Fruit fly (Drosophila melanogaster) whole organism, embryonic: ENCODE results near the gene Nca.

Experiments used
- BEAF-32 ChIP-seq: fragments of 200-800 bp; sonication (Bioruptor generic); optimal IDR thresholded peaks from 3 replicates; lab custom pipeline; 2017; ENCODE audit warnings: missing biosample characterization, missing genetic modification characterization, mild to moderate bottlenecking, moderate library complexity, missing genetic modification reagents
- Bteb2 ChIP-seq: fragments of 200-800 bp; sonication (Bioruptor generic); optimal IDR thresholded peaks from 2 replicates; lab custom pipeline; 2016; ENCODE audit warnings: missing biosample characterization, missing genetic modification characterization
- CG11456 ChIP-seq: fragments of 200-800 bp; sonication (Bioruptor generic); IDR thresholded peaks from 3 replicates; pipeline ENCODE4 v1.3.6; 2022; ENCODE audit warnings: missing biosample characterization, missing genetic modification characterization
- CG13296 ChIP-seq: fragments of 200-800 bp; sonication (Bioruptor generic); optimal IDR thresholded peaks from 3 replicates; lab custom pipeline; 2018; ENCODE audit warnings: missing biosample characterization, mild to moderate bottlenecking, missing genetic modification characterization
- CG14667 ChIP-seq: fragments of 200-800 bp; sonication (Bioruptor generic); IDR thresholded peaks from 2 replicates; pipeline ENCODE4 v1.3.6; 2022; ENCODE audit warnings: missing biosample characterization, missing genetic modification characterization
- CG14710 ChIP-seq: fragments of 200-800 bp; sonication (Bioruptor generic); optimal IDR thresholded peaks from 3 replicates; lab custom pipeline; 2019; ENCODE audit warnings: missing biosample characterization, mild to moderate bottlenecking, missing genetic modification characterization, moderate library complexity
- CG16813 ChIP-seq: fragments of 200-800 bp; sonication (Bioruptor generic); IDR thresholded peaks from 3 replicates; pipeline ENCODE4 v1.3.6; 2022; ENCODE audit warnings: missing biosample characterization, missing genetic modification characterization; ENCODE audit not compliant: partially characterized antibody
- CG1792 ChIP-seq: fragments of 200-800 bp; sonication (Bioruptor generic); optimal IDR thresholded peaks from 2 replicates; lab custom pipeline; 2016; ENCODE audit warnings: missing biosample characterization, missing genetic modification characterization
- CG3281 ChIP-seq: fragments of 200-800 bp; sonication (Bioruptor generic); optimal IDR thresholded peaks from 3 replicates; lab custom pipeline; 2017; ENCODE audit warnings: missing biosample characterization, mild to moderate bottlenecking, missing genetic modification characterization
- CG3726 ChIP-seq: fragments of 200-800 bp; sonication (Bioruptor generic); IDR thresholded peaks from 3 replicates; pipeline ENCODE4, ENCODE4 v1.3.6; 2022; ENCODE audit warnings: missing biosample characterization, missing genetic modification characterization
- CG4282 ChIP-seq: fragments of 200-800 bp; sonication (Bioruptor generic); optimal IDR thresholded peaks from 2 replicates; lab custom pipeline; 2016; ENCODE audit warnings: missing biosample characterization, missing genetic modification characterization
- CG4328 ChIP-seq: fragments of 200-800 bp; sonication (Bioruptor generic); optimal IDR thresholded peaks from 3 replicates; lab custom pipeline; 2017; ENCODE audit warnings: missing biosample characterization, missing genetic modification reagents, missing genetic modification characterization
- CG4730 ChIP-seq: fragments of 200-800 bp; sonication (Bioruptor generic); IDR thresholded peaks from 2 replicates; pipeline ENCODE4 v1.3.6; 2022; ENCODE audit warnings: missing biosample characterization, missing genetic modification characterization
- CG7963 ChIP-seq: fragments of 200-800 bp; sonication (Bioruptor generic); IDR thresholded peaks from 3 replicates; pipeline ENCODE4 v1.3.6; 2022; ENCODE audit warnings: missing biosample characterization, missing genetic modification characterization; ENCODE audit not compliant: partially characterized antibody
- CG8359 ChIP-seq: fragments of 200-800 bp; sonication (Bioruptor generic); optimal IDR thresholded peaks from 2 replicates; lab custom pipeline; 2017; ENCODE audit warnings: missing biosample characterization, mild to moderate bottlenecking, missing genetic modification characterization, borderline replicate concordance
- CG8388 ChIP-seq: fragments of 200-800 bp; sonication (Bioruptor generic); optimal IDR thresholded peaks from 2 replicates; lab custom pipeline; 2019; ENCODE audit warnings: missing biosample characterization, mild to moderate bottlenecking, missing genetic modification characterization, moderate library complexity
- Chrac-16 ChIP-seq: fragments of 200-800 bp; sonication (Bioruptor generic); optimal IDR thresholded peaks from 3 replicates; lab custom pipeline; 2016; ENCODE audit warnings: missing biosample characterization, missing genetic modification characterization
- CkIIα-i1 ChIP-seq: fragments of 200-800 bp; sonication (Bioruptor generic); IDR thresholded peaks from 2 replicates; pipeline ENCODE4 v1.3.6; 2022; ENCODE audit warnings: missing biosample characterization, missing genetic modification characterization
- Dad ChIP-seq: fragments of 200-800 bp; sonication (Bioruptor generic); optimal IDR thresholded peaks from 3 replicates; lab custom pipeline; 2016; ENCODE audit warnings: missing biosample characterization, missing genetic modification characterization
- Dfd ChIP-seq, 2 experiments: fragments of >200 bp; optimal IDR thresholded peaks; 2 replicates each; lab custom pipeline; 2017; ENCODE audit warnings: missing biosample characterization in 2 of 2, missing genetic modification characterization in 2 of 2
- Fer1 ChIP-seq: fragments of 200-800 bp; sonication (Bioruptor generic); optimal IDR thresholded peaks from 2 replicates; lab custom pipeline; 2017; ENCODE audit warnings: missing biosample characterization, mild to moderate bottlenecking, missing genetic modification characterization
- Fer3 ChIP-seq: fragments of 200-800 bp; sonication (Bioruptor generic); optimal IDR thresholded peaks from 2 replicates; lab custom pipeline; 2018; ENCODE audit warnings: missing biosample characterization, mild to moderate bottlenecking, missing genetic modification characterization, moderate library complexity
- H15 ChIP-seq: fragments of 200-800 bp; sonication (Bioruptor generic); IDR thresholded peaks from 3 replicates; pipeline ENCODE4 v1.3.6; 2022; ENCODE audit warnings: missing biosample characterization, missing genetic modification characterization
- H2.0 ChIP-seq: fragments of 200-800 bp; sonication (Bioruptor generic); IDR thresholded peaks from 2 replicates; pipeline ENCODE4 v1.3.6; 2022; ENCODE audit warnings: missing biosample characterization, missing genetic modification characterization
- HmgD ChIP-seq: fragments of 200-800 bp; sonication (Bioruptor generic); optimal IDR thresholded peaks from 3 replicates; lab custom pipeline; 2016; ENCODE audit warnings: missing biosample characterization, missing genetic modification characterization
- MBD-R2 ChIP-seq: fragments of 200-800 bp; sonication (Bioruptor generic); IDR thresholded peaks from 2 replicates; pipeline ENCODE4 v1.3.6; 2022; ENCODE audit warnings: missing biosample characterization, missing genetic modification characterization
- MESR4 ChIP-seq: fragments of 200-800 bp; sonication (Bioruptor generic); optimal IDR thresholded peaks from 2 replicates; lab custom pipeline; 2018; ENCODE audit warnings: missing biosample characterization, mild to moderate bottlenecking, missing genetic modification characterization, moderate library complexity
- Max ChIP-seq: fragments of 200-800 bp; sonication (Bioruptor generic); optimal IDR thresholded peaks from 2 replicates; lab custom pipeline; 2016; ENCODE audit warnings: missing biosample characterization, mild to moderate bottlenecking, missing genetic modification characterization
- Med ChIP-seq: fragments of 200-800 bp; sonication (Bioruptor generic); peaks from one replicate; lab custom pipeline; 2016; ENCODE audit warnings: missing biosample characterization, missing genetic modification characterization, mild to moderate bottlenecking, inconsistent platforms, moderate library complexity
- Nf-YC ChIP-seq: fragments of 200-800 bp; optimal IDR thresholded peaks from 3 replicates; lab custom pipeline; 2019; ENCODE audit warnings: missing biosample characterization, mild to moderate bottlenecking, missing genetic modification characterization, moderate library complexity
- Six4 ChIP-seq: fragments of 200-800 bp; sonication (Bioruptor generic); optimal IDR thresholded peaks from 2 replicates; lab custom pipeline; 2016; ENCODE audit warnings: missing biosample characterization, missing genetic modification characterization
- ara ChIP-seq: fragments of 200-800 bp; sonication (Bioruptor generic); IDR thresholded peaks from 2 replicates; pipeline ENCODE4 v1.3.6; 2022; ENCODE audit warnings: missing biosample characterization, missing genetic modification characterization
- ase ChIP-seq: fragments of 200-800 bp; sonication (Bioruptor generic); IDR thresholded peaks from 3 replicates; pipeline ENCODE4 v1.3.6; 2022; ENCODE audit warnings: missing biosample characterization, missing genetic modification characterization
- br ChIP-seq: fragments of >200 bp; optimal IDR thresholded peaks from 2 replicates; lab custom pipeline; 2017
- chm ChIP-seq: fragments of 200-800 bp; sonication (Bioruptor generic); IDR thresholded peaks from 2 replicates; pipeline ENCODE4 v1.3.6; 2022; ENCODE audit warnings: missing biosample characterization, missing genetic modification characterization
- cwo ChIP-seq: fragments of 200-800 bp; sonication (Bioruptor generic); optimal IDR thresholded peaks from 3 replicates; lab custom pipeline; 2017; ENCODE audit warnings: missing biosample characterization, missing genetic modification characterization, mild to moderate bottlenecking, moderate library complexity, missing genetic modification reagents
- dimm ChIP-seq: fragments of 200-800 bp; sonication (Bioruptor generic); IDR thresholded peaks from 2 replicates; pipeline ENCODE4 v1.3.6; 2022; ENCODE audit warnings: missing biosample characterization, missing genetic modification characterization
- dm ChIP-seq: fragments of 200-800 bp; sonication (Bioruptor generic); optimal IDR thresholded peaks from 3 replicates; lab custom pipeline; 2016; ENCODE audit warnings: missing biosample characterization, missing genetic modification characterization
- fd3F ChIP-seq: fragments of 200-800 bp; sonication (Bioruptor generic); optimal IDR thresholded peaks from 2 replicates; lab custom pipeline; 2018; ENCODE audit warnings: missing biosample characterization, mild to moderate bottlenecking, missing genetic modification characterization, moderate library complexity
- fru ChIP-seq: fragments of >200 bp; optimal IDR thresholded peaks from 2 replicates; lab custom pipeline; 2017
- grau ChIP-seq: fragments of 200-800 bp; optimal IDR thresholded peaks from 3 replicates; lab custom pipeline; 2019; ENCODE audit warnings: missing biosample characterization, mild to moderate bottlenecking, missing genetic modification characterization, moderate library complexity
- grn ChIP-seq: fragments of 200-800 bp; sonication (Bioruptor generic); optimal IDR thresholded peaks from 3 replicates; lab custom pipeline; 2017; ENCODE audit warnings: missing biosample characterization, missing genetic modification characterization
- kay ChIP-seq: fragments of 200-800 bp; sonication (Bioruptor generic); optimal IDR thresholded peaks from 2 replicates; lab custom pipeline; 2016; ENCODE audit warnings: missing biosample characterization, missing genetic modification characterization
- luna ChIP-seq: fragments of 200-800 bp; sonication (Bioruptor generic); optimal IDR thresholded peaks from 2 replicates; lab custom pipeline; 2016; ENCODE audit warnings: missing biosample characterization, missing genetic modification characterization
- nmo ChIP-seq: fragments of 200-800 bp; sonication (Bioruptor generic); optimal IDR thresholded peaks from 2 replicates; lab custom pipeline; 2018; ENCODE audit warnings: missing biosample characterization, mild to moderate bottlenecking, missing genetic modification characterization, moderate library complexity
- nom ChIP-seq: fragments of 200-800 bp; sonication (Bioruptor generic); optimal IDR thresholded peaks from 2 replicates; lab custom pipeline; 2017; ENCODE audit warnings: missing biosample characterization, missing genetic modification characterization, mild to moderate bottlenecking, moderate library complexity, missing genetic modification reagents
- pfk ChIP-seq: fragments of 200-800 bp; sonication (Bioruptor generic); optimal IDR thresholded peaks from 2 replicates; lab custom pipeline; 2018; ENCODE audit warnings: missing biosample characterization, mild to moderate bottlenecking, missing genetic modification characterization, moderate library complexity
- pita ChIP-seq: fragments of 200-800 bp; sonication (Bioruptor generic); optimal IDR thresholded peaks from 2 replicates; lab custom pipeline; 2017; ENCODE audit warnings: missing biosample characterization, mild to moderate bottlenecking, missing genetic modification characterization
- schlank ChIP-seq: fragments of 200-800 bp; sonication (Bioruptor generic); optimal IDR thresholded peaks from 2 replicates; lab custom pipeline; 2018; ENCODE audit warnings: missing biosample characterization, mild to moderate bottlenecking, missing genetic modification characterization
- shn ChIP-seq: fragments of 200-800 bp; sonication (Bioruptor generic); optimal IDR thresholded peaks from 3 replicates; lab custom pipeline; 2016; ENCODE audit warnings: missing biosample characterization, missing genetic modification characterization
- slou ChIP-seq: fragments of 200-800 bp; sonication (Bioruptor generic); optimal IDR thresholded peaks from 3 replicates; lab custom pipeline; 2016; ENCODE audit warnings: missing biosample characterization, missing genetic modification characterization
- tup ChIP-seq: fragments of 200-800 bp; sonication (Bioruptor generic); optimal IDR thresholded peaks from 2 replicates; lab custom pipeline; 2016; ENCODE audit warnings: missing biosample characterization, mild to moderate bottlenecking, missing genetic modification characterization, moderate library complexity
- unc-4 ChIP-seq: fragments of 200-800 bp; sonication (Bioruptor generic); IDR thresholded peaks from 2 replicates; pipeline ENCODE4 v1.3.6; 2022; ENCODE audit warnings: missing biosample characterization, missing genetic modification characterization; ENCODE audit not compliant: partially characterized antibody

The Nca gene

DNA sequence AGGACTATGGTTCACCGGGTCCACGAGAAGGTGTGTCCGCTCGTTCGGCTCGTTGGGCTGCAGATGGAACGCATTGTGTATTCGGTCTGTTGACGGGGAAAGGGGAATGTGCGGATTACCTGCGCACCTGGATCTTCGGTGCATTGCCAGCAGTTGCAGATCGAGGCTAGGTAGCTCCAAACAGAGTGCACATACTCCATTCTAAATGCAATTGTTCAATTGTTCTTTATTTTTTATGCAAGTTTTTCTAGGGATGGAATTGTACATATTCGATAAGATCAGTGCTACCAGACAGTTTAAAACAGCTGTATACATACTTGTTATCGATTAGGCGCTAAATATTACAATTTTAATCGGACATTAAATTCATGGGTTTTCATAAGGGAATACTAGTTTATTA, 37.1 kb downstream of the Nca start, which contains the start of gene Lamtor1 (continued):
- peak; percentile 71 for TF ChIP-seq MBD-R2
- TF ChIP-seq CG1792 (GFP tag; lab: Kevin White, UChicago) = no peak
- TF ChIP-seq Med = no peak
- TF ChIP-seq CG7963 (GFP tag; lab: Robert Waterston, UW) = no peak
- TF ChIP-seq chm (GFP tag; lab: Robert Waterston, UW) = no peak
- no peak for TF ChIP-seq Nf-YC (tag; lab: Kevin White, UChicago)
- no peak for TF ChIP-seq Fer1
- TF ChIP-seq luna (GFP tag; lab: Kevin White, UChicago) = no peak
- no peak for TF ChIP-seq CG8388 (GFP tag; lab: Kevin White, UChicago)
- TF ChIP-seq Bteb2 (GFP tag; lab: Kevin White, UChicago) = no peak
- no peak for TF ChIP-seq CG14710 (tag; lab: Kevin White, UChicago)
- no peak for TF ChIP-seq grn (GFP tag; lab: Kevin White, UChicago)
- TF ChIP-seq pfk = no peak
- no peak for TF ChIP-seq ara (GFP tag; lab: Robert Waterston, UW)
- no peak for TF ChIP-seq CG14667 (GFP tag; lab: Robert Waterston, UW)
- TF ChIP-seq CG4328 (GFP tag; lab: Kevin White, UChicago) = no peak
- no peak for TF ChIP-seq Chrac-16 (GFP tag; lab: Kevin White, UChicago)
- no peak for TF ChIP-seq CG4282
- TF ChIP-seq fd3F (GFP tag; lab: Kevin White, UChicago) = no peak
- TF ChIP-seq CkIIα-i1 (GFP tag; lab: Robert Waterston, UW) = no peak
- no peak for TF ChIP-seq CG8359 (GFP tag; lab: Kevin White, UChicago)
- TF ChIP-seq dimm (GFP tag; lab: Robert Waterston, UW) = no peak
- TF ChIP-seq HmgD = no peak
- no peak for TF ChIP-seq CG3281 (GFP tag; lab: Kevin White, UChicago)
- no peak for TF ChIP-seq CG11456 (GFP tag; lab: Robert Waterston, UW)
- TF ChIP-seq ase (GFP tag; lab: Robert Waterston, UW) = no peak
- no peak for TF ChIP-seq br (lab: Kevin White, UChicago)
- no peak for TF ChIP-seq nom (GFP tag; lab: Kevin White, UChicago)
- no peak for TF ChIP-seq Dfd (GFP tag; optimal IDR thresholded peaks at IDR 0.05; lab: Kevin White, UChicago)
- no peak for TF ChIP-seq kay
- TF ChIP-seq unc-4 (GFP tag; lab: Robert Waterston, UW) = no peak; the same call in 1 of the 2 replicates
- TF ChIP-seq nmo = no peak
- no peak for TF ChIP-seq Six4 (GFP tag; lab: Kevin White, UChicago)
- TF ChIP-seq CG13296 = no peak
- no peak for TF ChIP-seq Max (GFP tag; lab: Kevin White, UChicago)
- TF ChIP-seq CG4730 = no peak
- no peak for TF ChIP-seq H15 (GFP tag; lab: Robert Waterston, UW)
- no peak for TF ChIP-seq grau (tag; lab: Kevin White, UChicago)
- TF ChIP-seq pita (GFP tag; lab: Kevin White, UChicago) = no peak
- TF ChIP-seq BEAF-32 (GFP tag; lab: Kevin White, UChicago) = peak; percentile 38
- TF ChIP-seq H2.0 (GFP tag; lab: Robert Waterston, UW) = no peak
- no peak for TF ChIP-seq Dad (GFP tag; lab: Kevin White, UChicago)
- TF ChIP-seq schlank (tag; lab: Kevin White, UChicago) = no peak
- TF ChIP-seq CG3726 (GFP tag; lab: Robert Waterston, UW) = no peak
- TF ChIP-seq MESR4 (GFP tag; lab: Kevin White, UChicago) = peak; percentile 94
- no peak for TF ChIP-seq Fer3
- no peak for TF ChIP-seq cwo
- no peak for TF ChIP-seq fru (lab: Kevin White, UChicago)
- TF ChIP-seq dm = no peak
- no peak for TF ChIP-seq slou
- TF ChIP-seq CG16813 = peak; percentile 40; the same call in 1 of the 3 replicates
- TF ChIP-seq shn (GFP tag; lab: Kevin White, UChicago) = no peak
- no peak for TF ChIP-seq tup
